Worm (Caenorhabditis elegans): ENCODE data around the gene Y15E3A.5.

Gene Y15E3A.5

DNA sequence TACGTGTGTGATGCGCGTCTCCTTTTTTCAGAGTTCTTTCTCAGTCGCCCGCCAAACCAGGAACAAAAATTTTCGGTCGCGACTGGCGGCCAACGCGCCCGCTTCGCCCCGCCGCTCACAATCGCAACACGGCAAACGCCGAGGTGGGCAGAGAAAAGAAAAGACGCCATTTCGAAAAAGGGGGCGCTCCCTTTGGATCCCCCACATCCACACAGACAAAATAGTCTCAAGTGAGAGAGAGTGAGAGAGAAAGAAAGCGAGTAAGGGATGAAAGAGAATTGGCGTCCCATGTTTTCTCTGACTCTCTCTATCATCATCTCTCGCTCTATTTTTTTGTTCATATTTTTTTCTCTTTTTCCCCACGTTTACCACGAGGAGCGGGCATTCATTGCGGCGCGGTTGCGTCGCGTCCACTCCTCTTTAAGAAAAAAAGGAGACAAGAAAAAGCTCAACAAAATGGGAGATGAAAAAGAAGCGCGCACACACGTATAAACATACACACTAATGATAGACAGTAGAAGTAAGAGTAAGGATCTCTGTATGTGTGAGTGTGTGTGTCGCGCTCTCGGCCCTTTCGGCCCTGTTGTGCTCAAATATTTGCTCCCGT is 13.6 kb downstream of the Y15E3A.5 start:
- peak; percentile 56 for TF ChIP-seq W03F9.2 (tag; optimal IDR thresholded peaks at IDR 0.05)
- peak; percentile 80 for TF ChIP-seq dao-5 (tag; optimal IDR thresholded peaks at IDR 0.05)
- TF ChIP-seq him-1 (tag; optimal IDR thresholded peaks at IDR 0.05) = peak; percentile 93

DNA sequence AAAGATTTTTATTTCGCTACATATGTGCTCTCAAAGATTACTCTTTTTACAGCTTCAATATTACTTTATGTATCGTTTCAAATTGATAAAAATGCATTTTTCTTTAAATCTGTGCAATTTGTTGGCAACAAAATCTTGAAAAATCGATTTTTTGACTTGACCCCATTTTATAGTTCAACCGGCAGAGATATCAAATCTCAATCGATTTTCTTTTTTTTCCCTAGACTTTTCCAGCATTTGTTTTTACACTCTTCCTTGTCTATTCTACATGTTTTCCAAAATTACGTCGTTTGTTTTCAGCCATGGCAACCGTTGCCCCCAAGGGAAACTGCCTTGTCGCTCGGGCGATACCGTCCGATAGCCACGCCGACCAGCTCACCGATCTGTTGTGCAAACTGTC is 14.6 kb downstream of the Y15E3A.5 start, which contains the start of gene nfki-1:
Gene nfki-1 (plus strand): TSS at position 301 of the 400 bp plus-strand sequence.
- TF ChIP-seq dao-5 (tag; optimal IDR thresholded peaks at IDR 0.05) = no peak
- TF ChIP-seq W03F9.2 (tag; optimal IDR thresholded peaks at IDR 0.05) = no peak
- TF ChIP-seq him-1 (tag; optimal IDR thresholded peaks at IDR 0.05) = no peak

DNA sequence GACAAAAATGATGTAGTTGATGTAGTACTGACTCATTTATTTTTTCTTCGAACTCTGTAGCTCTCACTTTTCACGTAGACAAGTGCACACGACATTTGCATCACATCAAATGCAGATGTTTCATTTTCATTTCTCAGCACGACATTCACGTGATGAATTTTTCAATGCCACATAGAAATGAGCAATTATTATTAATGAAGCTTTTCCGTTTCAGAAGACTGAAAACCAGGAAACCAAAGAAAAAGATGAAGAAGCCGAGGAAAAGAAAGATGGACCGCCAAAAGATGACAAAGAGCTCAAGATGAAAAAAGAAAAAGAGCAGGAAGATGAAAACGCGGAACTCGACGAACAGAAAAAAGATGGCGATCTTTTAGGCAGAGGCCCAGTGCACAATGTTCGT is 15.2 kb downstream of the Y15E3A.5 start:
- TF ChIP-seq W03F9.2 (tag; optimal IDR thresholded peaks at IDR 0.05) (no peak), dao-5 (tag; optimal IDR thresholded peaks at IDR 0.05) (no peak), him-1 (tag; optimal IDR thresholded peaks at IDR 0.05) (no peak)

DNA sequence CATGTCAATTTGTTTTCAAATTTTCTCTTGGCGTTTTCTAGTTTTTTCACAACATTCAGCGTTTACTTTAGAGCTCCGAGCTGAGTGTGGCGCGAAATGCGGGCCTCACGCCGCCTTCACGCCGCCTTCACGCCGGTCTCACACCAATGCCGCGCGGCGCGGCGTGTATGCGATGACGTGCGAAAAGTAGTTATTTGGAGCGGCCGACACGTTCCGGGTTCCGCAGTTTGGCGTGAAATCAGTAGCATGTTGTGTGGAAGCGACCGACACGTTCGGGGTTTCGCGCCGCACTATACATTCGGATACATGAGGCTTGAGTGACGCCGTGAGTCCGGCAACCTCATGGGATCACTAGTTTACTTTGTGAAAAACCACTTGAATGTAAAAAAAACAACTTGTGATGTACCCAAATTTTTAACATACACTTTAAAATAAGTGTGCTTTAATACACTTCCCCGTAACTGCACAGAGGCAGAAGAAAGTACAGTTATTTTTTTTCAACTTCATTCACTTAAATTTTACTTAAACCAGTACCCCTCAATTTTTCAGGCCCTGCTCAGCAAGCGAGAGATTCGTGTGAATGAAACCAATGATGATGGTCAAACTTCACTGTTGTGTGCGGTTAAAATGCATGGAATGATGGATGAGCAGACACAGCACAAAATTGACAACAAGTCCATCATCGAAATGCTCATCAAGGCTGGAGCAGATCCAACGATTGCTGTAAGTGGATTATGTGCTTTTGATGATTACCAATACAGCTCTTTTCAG is 22.0 kb downstream of the Y15E3A.5 start:
- no peak for TF ChIP-seq W03F9.2 (tag; optimal IDR thresholded peaks at IDR 0.05)
- no peak for TF ChIP-seq dao-5 (tag; optimal IDR thresholded peaks at IDR 0.05)
- TF ChIP-seq him-1 (tag; optimal IDR thresholded peaks at IDR 0.05) = peak; percentile 12

DNA sequence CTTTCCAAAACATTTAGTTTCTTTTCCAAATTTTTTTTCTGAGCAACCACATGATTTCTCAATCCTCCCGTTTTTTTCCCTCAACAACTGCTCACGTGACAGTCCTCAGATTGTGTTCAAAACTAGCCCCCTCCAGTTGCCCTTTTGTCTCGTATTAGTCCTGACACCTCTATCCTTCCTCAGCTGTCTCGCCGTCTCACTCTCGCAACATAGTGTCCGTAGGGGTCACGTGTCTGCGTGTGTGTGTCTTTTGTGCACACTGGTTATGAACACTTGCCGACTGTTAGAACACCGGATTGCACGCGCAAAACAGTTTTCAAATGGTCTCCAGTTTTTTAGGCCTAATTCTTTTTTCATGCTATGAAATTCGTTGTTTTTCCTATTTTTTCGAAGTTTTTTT is 24.9 kb downstream of the Y15E3A.5 start:
- TF ChIP-seq W03F9.2 (tag; optimal IDR thresholded peaks at IDR 0.05) = peak; percentile 46
- TF ChIP-seq dao-5 (tag; optimal IDR thresholded peaks at IDR 0.05) = no peak
- TF ChIP-seq him-1 (tag; optimal IDR thresholded peaks at IDR 0.05) = peak; percentile 78

DNA sequence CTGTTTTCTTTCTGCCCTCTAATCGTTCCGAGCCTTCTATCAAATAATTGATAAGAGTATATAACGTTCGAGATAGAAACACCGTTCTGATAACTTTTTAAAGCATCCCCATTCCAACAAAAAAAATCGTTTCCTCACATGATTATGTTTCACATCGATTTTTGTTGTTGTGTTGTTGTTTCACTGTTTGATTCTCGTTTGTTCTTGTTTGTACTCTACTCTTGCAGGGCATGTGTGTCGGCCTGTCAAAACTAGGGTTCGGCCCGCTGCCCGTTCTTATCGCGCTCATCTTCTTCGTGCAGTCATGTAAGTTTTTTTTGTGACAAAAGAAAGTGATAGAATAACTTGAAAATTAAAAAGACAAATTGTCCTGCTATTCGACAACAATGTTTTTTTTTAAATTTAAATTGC is 25.4 kb downstream of the Y15E3A.5 start, which contains the start of gene C33A11.2:
Gene C33A11.2 (plus strand): TSS at position 226 of the 411 bp plus-strand sequence.
- TF ChIP-seq W03F9.2 (tag; optimal IDR thresholded peaks at IDR 0.05) (no peak), dao-5 (tag; optimal IDR thresholded peaks at IDR 0.05) (no peak), him-1 (tag; optimal IDR thresholded peaks at IDR 0.05) (no peak)

DNA sequence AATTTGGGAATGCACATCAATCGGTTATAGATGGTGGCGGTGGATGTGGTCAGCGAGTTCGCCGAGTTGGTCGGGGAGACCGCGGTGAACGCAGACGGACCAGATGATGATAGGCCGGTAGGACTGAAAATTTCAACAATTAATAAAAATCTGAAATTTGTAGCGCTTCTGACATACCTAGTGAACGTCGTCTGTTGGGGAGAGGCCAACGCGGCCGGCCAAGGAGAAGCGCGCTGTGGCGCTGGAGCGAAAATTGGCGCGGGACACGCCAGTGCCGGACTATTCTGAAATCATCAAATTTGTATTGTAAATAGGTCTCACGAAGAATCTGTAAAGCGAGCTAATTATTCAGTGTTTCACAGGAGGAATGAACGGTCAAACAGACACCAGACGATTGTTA is 32.4 kb downstream of the Y15E3A.5 start:
- no peak for TF ChIP-seq him-1 (tag; optimal IDR thresholded peaks at IDR 0.05)
- TF ChIP-seq W03F9.2 (tag; optimal IDR thresholded peaks at IDR 0.05) = no peak
- TF ChIP-seq dao-5 (tag; optimal IDR thresholded peaks at IDR 0.05) = no peak

DNA sequence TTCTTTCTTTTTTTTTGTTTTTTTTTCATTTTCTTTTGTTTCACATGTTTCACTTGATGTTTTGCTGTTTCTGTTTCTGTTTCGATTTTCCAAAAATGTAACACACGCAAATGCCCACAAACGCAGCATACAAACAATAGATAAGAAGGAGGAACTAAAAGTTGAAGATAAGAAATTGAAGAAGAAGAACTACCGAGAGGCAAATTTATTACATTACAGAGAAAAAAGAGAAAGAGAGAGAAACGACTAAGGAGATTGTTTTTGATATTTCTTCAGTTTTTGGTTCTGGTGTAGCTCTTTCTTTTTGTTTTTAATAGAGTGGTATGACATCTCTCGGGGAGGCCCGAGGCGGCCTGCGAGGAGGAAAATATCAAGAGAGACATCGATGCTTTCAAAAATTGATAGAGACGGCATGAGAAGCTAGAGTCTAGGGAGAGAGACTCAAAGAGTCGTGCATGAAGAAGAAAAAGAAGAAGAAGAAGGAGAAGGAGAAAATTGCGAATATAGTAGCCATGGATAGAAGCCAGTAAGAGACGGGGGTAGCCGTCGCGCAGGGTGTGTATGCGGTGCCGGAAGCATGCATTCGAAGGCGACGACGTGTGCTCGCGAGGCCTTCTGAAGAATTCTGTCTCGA is 33.2 kb downstream of the Y15E3A.5 start:
- TF ChIP-seq dao-5 (tag; optimal IDR thresholded peaks at IDR 0.05) = no peak
- TF ChIP-seq W03F9.2 (tag; optimal IDR thresholded peaks at IDR 0.05) = peak; percentile 44
- TF ChIP-seq him-1 (tag; optimal IDR thresholded peaks at IDR 0.05) = peak; percentile 44

DNA sequence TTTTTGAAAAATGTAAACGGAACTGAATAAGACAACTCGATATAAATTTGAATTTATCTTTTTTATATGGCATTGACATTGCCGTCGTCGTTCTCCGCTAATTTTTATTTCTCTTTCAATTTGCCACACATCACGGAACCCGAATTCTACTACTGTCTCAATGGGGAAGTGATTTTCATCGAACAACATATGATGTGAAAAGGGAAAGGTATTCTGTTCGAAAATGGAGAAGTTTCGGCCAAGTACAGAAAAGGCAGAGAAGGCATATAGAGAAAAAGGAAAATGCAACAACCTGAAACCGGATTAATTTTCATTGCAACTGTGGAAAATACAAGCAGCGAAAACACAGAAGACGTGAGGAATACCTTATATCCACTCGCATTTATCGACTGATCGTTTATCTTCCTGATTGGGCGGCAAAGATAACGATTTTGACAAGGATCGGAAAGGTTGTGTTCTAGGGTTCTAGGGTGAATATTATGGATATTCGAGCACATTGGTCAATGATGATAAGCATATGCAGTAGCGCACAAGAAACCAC is 34.4 kb downstream of the Y15E3A.5 start:
- no peak for TF ChIP-seq him-1 (tag; optimal IDR thresholded peaks at IDR 0.05)
- no peak for TF ChIP-seq W03F9.2 (tag; optimal IDR thresholded peaks at IDR 0.05)
- no peak for TF ChIP-seq dao-5 (tag; optimal IDR thresholded peaks at IDR 0.05)

DNA sequence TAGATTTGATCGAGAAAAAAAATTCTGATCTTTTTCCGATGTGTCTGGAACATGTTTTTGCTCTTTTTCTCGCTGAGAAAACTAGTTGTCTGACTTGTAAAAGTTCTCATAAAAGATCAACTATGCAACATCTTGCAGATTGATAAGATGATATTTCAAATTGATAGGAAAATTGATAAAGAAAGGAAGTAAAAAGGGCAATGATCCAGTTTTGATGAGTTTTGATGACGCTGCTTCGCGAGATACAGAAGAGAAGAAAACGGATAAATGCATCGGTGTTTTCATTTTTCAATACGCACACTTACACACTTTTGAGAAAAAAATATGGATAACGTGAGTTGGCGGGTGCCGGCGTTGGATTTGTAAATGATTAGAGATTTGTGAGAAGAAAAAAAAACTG is 34.9 kb downstream of the Y15E3A.5 start:
- TF ChIP-seq him-1 (tag; optimal IDR thresholded peaks at IDR 0.05) (no peak), W03F9.2 (tag; optimal IDR thresholded peaks at IDR 0.05) (no peak), dao-5 (tag; optimal IDR thresholded peaks at IDR 0.05) (no peak)

DNA sequence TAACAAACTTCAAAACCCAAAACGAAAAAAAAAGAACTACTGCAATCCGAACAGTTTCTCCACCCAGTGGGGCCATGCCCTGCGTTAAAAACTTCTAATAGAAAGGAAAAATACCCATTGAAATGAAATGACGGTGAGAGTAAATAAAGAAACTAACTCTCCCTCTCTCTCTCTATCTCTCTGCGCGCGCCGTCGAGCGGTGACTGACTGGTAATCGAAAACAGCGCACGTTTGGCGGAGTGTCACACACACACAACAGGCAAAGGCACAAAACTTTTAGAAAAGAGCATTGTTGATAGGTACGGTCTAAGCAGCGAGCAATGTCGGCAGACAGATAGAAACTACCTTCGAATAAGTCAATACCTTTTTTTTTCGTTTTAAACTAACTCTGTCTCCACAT is 36.2 kb downstream of the Y15E3A.5 start:
- no peak for TF ChIP-seq W03F9.2 (tag; optimal IDR thresholded peaks at IDR 0.05)
- TF ChIP-seq dao-5 (tag; optimal IDR thresholded peaks at IDR 0.05) = no peak
- no peak for TF ChIP-seq him-1 (tag; optimal IDR thresholded peaks at IDR 0.05)

DNA sequence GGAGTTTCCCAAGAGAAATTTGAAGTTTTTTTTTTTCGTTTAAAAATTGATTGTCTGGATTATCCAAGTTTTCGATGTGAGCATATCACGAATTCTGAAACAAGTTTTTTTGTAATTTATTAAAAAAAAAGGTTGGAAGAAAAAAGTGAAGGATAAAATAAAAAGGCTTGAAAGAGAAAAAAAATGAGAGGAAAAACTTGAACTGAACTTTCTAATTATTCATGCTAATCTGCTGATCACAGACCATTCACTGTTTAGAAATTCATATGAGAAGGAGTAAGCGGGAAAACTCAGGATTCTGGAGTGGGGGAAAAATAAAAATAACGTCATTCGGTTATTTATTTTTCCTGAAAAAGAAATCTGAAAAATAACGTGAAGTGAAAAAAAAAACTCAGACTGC is 37.4 kb downstream of the Y15E3A.5 start, which contains the start of gene svh-5:
Gene svh-5 (minus strand): TSS at position 101 of the 400 bp plus-strand sequence.
- no peak for TF ChIP-seq dao-5 (tag; optimal IDR thresholded peaks at IDR 0.05)
- no peak for TF ChIP-seq W03F9.2 (tag; optimal IDR thresholded peaks at IDR 0.05)
- no peak for TF ChIP-seq him-1 (tag; optimal IDR thresholded peaks at IDR 0.05)

DNA sequence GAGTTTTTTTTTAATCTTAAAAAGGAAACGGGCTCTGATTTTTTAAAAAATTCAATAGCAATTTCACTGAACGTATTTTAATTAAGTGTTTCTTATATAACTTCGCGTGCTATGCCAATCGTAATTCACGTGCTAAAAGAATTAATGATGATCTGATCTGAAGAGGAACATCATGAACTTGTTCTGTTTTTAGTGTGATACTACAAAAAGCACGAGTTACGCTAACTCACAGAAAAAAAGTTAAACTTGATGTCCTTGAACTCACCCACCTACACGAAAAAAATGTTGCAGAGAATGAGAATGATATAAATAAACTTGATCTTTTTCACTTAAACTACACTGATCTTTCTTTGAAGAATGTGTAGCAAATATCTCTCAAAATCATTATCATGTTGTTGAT is 39.5 kb downstream of the Y15E3A.5 start:
- no peak for TF ChIP-seq him-1 (tag; optimal IDR thresholded peaks at IDR 0.05)
- no peak for TF ChIP-seq W03F9.2 (tag; optimal IDR thresholded peaks at IDR 0.05)
- TF ChIP-seq dao-5 (tag; optimal IDR thresholded peaks at IDR 0.05) = no peak

DNA sequence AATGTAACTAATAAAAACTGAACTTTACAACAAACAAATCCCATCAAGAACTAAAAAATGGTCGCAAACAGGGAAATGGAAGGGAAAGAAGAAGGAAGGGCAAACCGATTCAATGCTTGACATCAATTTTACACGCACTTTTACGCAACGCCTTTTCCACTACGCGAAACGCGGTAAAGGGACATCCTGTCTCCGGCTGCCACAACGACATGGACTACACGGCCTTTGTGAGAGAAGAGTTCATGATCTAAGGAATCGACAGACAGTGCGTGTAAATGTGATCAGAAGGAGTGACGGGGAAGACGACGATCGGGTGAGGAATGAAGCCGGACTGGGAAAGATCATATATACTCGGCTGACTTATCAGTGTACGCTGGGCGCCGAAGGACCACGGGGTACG is 40.1 kb downstream of the Y15E3A.5 start:
- TF ChIP-seq W03F9.2 (tag; optimal IDR thresholded peaks at IDR 0.05) (no peak), him-1 (tag; optimal IDR thresholded peaks at IDR 0.05) (no peak), dao-5 (tag; optimal IDR thresholded peaks at IDR 0.05) (no peak)

Data from whole organism, L4/young adult.